Worm (Caenorhabditis elegans): ENCODE results near the gene K09F6.7.
"Not testable (repeated sequence)": the region's sequence is repeated elsewhere in the genome, so short reads cannot be mapped to it uniquely, and the experiment has no call there.

The K09F6.7 gene

ce11 chrII:2305507-2305906 is 13.6 kb upstream of the K09F6.7 start:
- no peak for TF ChIP-seq him-1 (tag; optimal IDR thresholded peaks at IDR 0.05)
- no peak for TF ChIP-seq W03F9.2 (tag; optimal IDR thresholded peaks at IDR 0.05)
- TF ChIP-seq dao-5 (tag; optimal IDR thresholded peaks at IDR 0.05), result no peak

ce11 chrII:2304575-2304974 is 12.6 kb upstream of the K09F6.7 start:
- TF ChIP-seq W03F9.2 (tag; optimal IDR thresholded peaks at IDR 0.05) (no peak), him-1 (tag; optimal IDR thresholded peaks at IDR 0.05) (no peak), dao-5 (tag; optimal IDR thresholded peaks at IDR 0.05) (no peak)

ce11 chrII:2302330-2302729 is 10.4 kb upstream of the K09F6.7 start, which contains the start of gene B0281.6:
TSS of gene B0281.6 (minus strand) at chrII:2302430.
- TF ChIP-seq him-1 (tag; optimal IDR thresholded peaks at IDR 0.05) (no peak), dao-5 (tag; optimal IDR thresholded peaks at IDR 0.05) (no peak), W03F9.2 (tag; optimal IDR thresholded peaks at IDR 0.05) (no peak)

ce11 chrII:2300861-2301260 is 8.9 kb upstream of the K09F6.7 start, which contains the start of gene B0281.5:
TSS of gene B0281.5 (minus strand) at chrII:2300961.
- TF ChIP-seq him-1 (tag; optimal IDR thresholded peaks at IDR 0.05) (no peak), W03F9.2 (tag; optimal IDR thresholded peaks at IDR 0.05) (no peak), dao-5 (tag; optimal IDR thresholded peaks at IDR 0.05) (no peak)

- no peak for TF ChIP-seq W03F9.2 (tag; optimal IDR thresholded peaks at IDR 0.05)
- no peak for TF ChIP-seq dao-5 (tag; optimal IDR thresholded peaks at IDR 0.05)
- no peak for TF ChIP-seq him-1 (tag; optimal IDR thresholded peaks at IDR 0.05)
Observed at ce11 chrII:2298742-2299141, 6.8 kb upstream of the K09F6.7 start, which contains the start of gene B0281.4. TSS of gene B0281.4 (minus strand) at chrII:2298842.

- TF ChIP-seq dao-5 (tag; optimal IDR thresholded peaks at IDR 0.05), result no peak
- no peak for TF ChIP-seq W03F9.2 (tag; optimal IDR thresholded peaks at IDR 0.05)
- no peak for TF ChIP-seq him-1 (tag; optimal IDR thresholded peaks at IDR 0.05)
Observed at ce11 chrII:2295817-2296315, 3.9 kb upstream of the K09F6.7 start, which contains the start of gene fbxc-25. TSS of gene fbxc-25 (minus strand) at chrII:2296265.

- TF ChIP-seq dao-5 (tag; optimal IDR thresholded peaks at IDR 0.05), result no peak
Observed at ce11 chrII:2292549-2292948, 622 bp upstream of the K09F6.7 start.

- no peak for TF ChIP-seq W03F9.2 (tag; optimal IDR thresholded peaks at IDR 0.05)
- no peak for TF ChIP-seq him-1 (tag; optimal IDR thresholded peaks at IDR 0.05)
- TF ChIP-seq dao-5 (tag; optimal IDR thresholded peaks at IDR 0.05), result no peak
Observed at ce11 chrII:2289441-2289840, 2.5 kb downstream of the K09F6.7 start.

ce11 chrII:2288798-2289197 is 3.1 kb downstream of the K09F6.7 start, which contains the start of the genes K09F6.10 and K09F6.13:
TSS of gene K09F6.10 (minus strand) at chrII:2288883.
TSS of gene K09F6.13 (plus strand) at chrII:2289114.
- TF ChIP-seq W03F9.2 (tag; optimal IDR thresholded peaks at IDR 0.05) (no peak), dao-5 (tag; optimal IDR thresholded peaks at IDR 0.05) (no peak), him-1 (tag; optimal IDR thresholded peaks at IDR 0.05) (no peak)

- TF ChIP-seq him-1 (tag; optimal IDR thresholded peaks at IDR 0.05) (no peak), W03F9.2 (tag; optimal IDR thresholded peaks at IDR 0.05) (no peak), dao-5 (tag; optimal IDR thresholded peaks at IDR 0.05) (no peak)
Observed at ce11 chrII:2284703-2285102, 7.2 kb downstream of the K09F6.7 start.

ce11 chrII:2282599-2282998 is 9.3 kb downstream of the K09F6.7 start, which contains the start of gene K09F6.9:
TSS of gene K09F6.9 (minus strand) at chrII:2282699.
- not testable (repeated sequence) for TF ChIP-seq him-1, dao-5, W03F9.2 (tag; optimal IDR thresholded peaks at IDR 0.05)

ce11 chrII:2279839-2280238 is 12.1 kb downstream of the K09F6.7 start, which contains the start of gene K09F6.11:
TSS of gene K09F6.11 (plus strand) at chrII:2280139.
- TF ChIP-seq dao-5 (tag; optimal IDR thresholded peaks at IDR 0.05), result no peak
- no peak for TF ChIP-seq W03F9.2 (tag; optimal IDR thresholded peaks at IDR 0.05)
- TF ChIP-seq him-1 (tag; optimal IDR thresholded peaks at IDR 0.05), result no peak

- no peak for TF ChIP-seq him-1 (tag; optimal IDR thresholded peaks at IDR 0.05)
- TF ChIP-seq dao-5 (tag; optimal IDR thresholded peaks at IDR 0.05), result no peak
- no peak for TF ChIP-seq W03F9.2 (tag; optimal IDR thresholded peaks at IDR 0.05)
Observed at ce11 chrII:2279263-2279662, 12.7 kb downstream of the K09F6.7 start, which contains the start of gene K09F6.6. TSS of gene K09F6.6 (minus strand) at chrII:2279305.

ce11 chrII:2277418-2277817 is 14.5 kb downstream of the K09F6.7 start, which contains the start of gene K09F6.15:
TSS of gene K09F6.15 (minus strand) at chrII:2277518.
- TF ChIP-seq him-1 (tag; optimal IDR thresholded peaks at IDR 0.05) (no peak), W03F9.2 (tag; optimal IDR thresholded peaks at IDR 0.05) (no peak), dao-5 (tag; optimal IDR thresholded peaks at IDR 0.05) (no peak)

- no peak for TF ChIP-seq W03F9.2 (tag; optimal IDR thresholded peaks at IDR 0.05)
- TF ChIP-seq dao-5 (tag; optimal IDR thresholded peaks at IDR 0.05), result no peak
- no peak for TF ChIP-seq him-1 (tag; optimal IDR thresholded peaks at IDR 0.05)
Observed at ce11 chrII:2273750-2274149, 18.2 kb downstream of the K09F6.7 start.
